Worm (Caenorhabditis elegans) whole organism, late embryonic: ENCODE data around the gene orc-3.

Source experiments
- C08G9.2 ChIP-seq: sonication (generic microtip); optimal IDR thresholded peaks from 2 replicates; lab custom pipeline; 2016; ENCODE audit warnings: mild to moderate bottlenecking, missing genetic modification characterization, moderate library complexity, missing compliant biosample characterization
- F13H6.1 ChIP-seq: sonication (generic microtip); optimal IDR thresholded peaks from 2 replicates; lab custom pipeline; 2016; ENCODE audit warnings: missing genetic modification characterization, missing compliant biosample characterization
- T23F11.4 ChIP-seq: fragments of 200-800 bp; sonication (Bioruptor generic); optimal IDR thresholded peaks from 2 replicates; lab custom pipeline; 2018; ENCODE audit warnings: mild to moderate bottlenecking, missing genetic modification characterization, missing compliant biosample characterization
- ama-1 ChIP-seq: fragments of 150-350 bp; optimal IDR thresholded peaks from 2 replicates; lab custom pipeline; 2014
- ceh-18 ChIP-seq: sonication (generic microtip); optimal IDR thresholded peaks from 2 replicates; lab custom pipeline; 2016; ENCODE audit warnings: missing genetic modification characterization, missing compliant biosample characterization
- ceh-19 ChIP-seq: fragments of 200-800 bp; sonication (Bioruptor generic); optimal IDR thresholded peaks from 2 replicates; lab custom pipeline; 2018; ENCODE audit warnings: mild to moderate bottlenecking, missing genetic modification characterization, missing compliant biosample characterization
- ceh-2 ChIP-seq: sonication (generic microtip); optimal IDR thresholded peaks from 2 replicates; lab custom pipeline; 2016; ENCODE audit warnings: missing genotype, missing genetic modification characterization, missing compliant biosample characterization
- ceh-30 ChIP-seq: fragments of 150-350 bp; optimal IDR thresholded peaks from 2 replicates; lab custom pipeline; 2014; ENCODE audit warnings: missing biosample characterization, missing genetic modification characterization
- ceh-31 ChIP-seq: sonication (generic microtip); optimal IDR thresholded peaks from 2 replicates; lab custom pipeline; 2016; ENCODE audit warnings: missing genetic modification characterization, missing compliant biosample characterization
- ceh-34 ChIP-seq: sonication (generic microtip); optimal IDR thresholded peaks from 2 replicates; lab custom pipeline; 2016; ENCODE audit warnings: mild to moderate bottlenecking, missing genetic modification characterization, missing compliant biosample characterization
- dmd-4 ChIP-seq: sonication (generic microtip); optimal IDR thresholded peaks from 2 replicates; lab custom pipeline; 2016; ENCODE audit warnings: borderline replicate concordance, missing genetic modification characterization, missing compliant biosample characterization
- dve-1 ChIP-seq: sonication (generic microtip); optimal IDR thresholded peaks from 2 replicates; lab custom pipeline; 2017; ENCODE audit warnings: antibody characterized with exemption, mild to moderate bottlenecking, missing genetic modification characterization, missing compliant biosample characterization
- fax-1 ChIP-seq: sonication (generic microtip); optimal IDR thresholded peaks from 2 replicates; lab custom pipeline; 2016; ENCODE audit warnings: missing genotype, missing genetic modification characterization, missing compliant biosample characterization
- fkh-10 ChIP-seq: fragments of 150-350 bp; optimal IDR thresholded peaks from 2 replicates; lab custom pipeline; 2014; ENCODE audit warnings: missing biosample characterization, missing genetic modification reagents, missing genetic modification characterization
- fkh-6 ChIP-seq: sonication (generic microtip); optimal IDR thresholded peaks from 2 replicates; lab custom pipeline; 2016; ENCODE audit warnings: missing genetic modification characterization, missing compliant biosample characterization
- hlh-6 ChIP-seq: sonication (generic microtip); optimal IDR thresholded peaks from 2 replicates; lab custom pipeline; 2016; ENCODE audit warnings: missing genotype, missing genetic modification characterization, missing compliant biosample characterization
- lin-11 ChIP-seq: fragments of 200-800 bp; sonication (Bioruptor generic); optimal IDR thresholded peaks from 2 replicates; lab custom pipeline; 2018; ENCODE audit warnings: mild to moderate bottlenecking, missing genetic modification characterization, missing compliant biosample characterization
- mec-3 ChIP-seq: sonication (generic microtip); optimal IDR thresholded peaks from 2 replicates; lab custom pipeline; 2016; ENCODE audit warnings: borderline replicate concordance, missing genetic modification characterization, missing compliant biosample characterization
- nfya-1 ChIP-seq: sonication (generic microtip); optimal IDR thresholded peaks from 2 replicates; lab custom pipeline; 2017; ENCODE audit warnings: missing genetic modification characterization, mild to moderate bottlenecking, missing compliant biosample characterization, antibody characterized with exemption, moderate library complexity
- npax-4 ChIP-seq: sonication (generic microtip); optimal IDR thresholded peaks from 2 replicates; lab custom pipeline; 2016; ENCODE audit warnings: missing genetic modification characterization, missing compliant biosample characterization
- odd-2 ChIP-seq: sonication (generic microtip); optimal IDR thresholded peaks from 2 replicates; lab custom pipeline; 2017; ENCODE audit warnings: antibody characterized with exemption, mild to moderate bottlenecking, missing genetic modification characterization, missing compliant biosample characterization
- pag-3 ChIP-seq: sonication (generic microtip); optimal IDR thresholded peaks from 2 replicates; lab custom pipeline; 2016; ENCODE audit warnings: missing compliant biosample characterization, missing genetic modification characterization, borderline replicate concordance
- pha-4 ChIP-seq: fragments of 150-350 bp; optimal IDR thresholded peaks from 2 replicates; lab custom pipeline; 2018; ENCODE audit warnings: missing biosample characterization, missing genetic modification reagents, missing genetic modification characterization
- pqm-1 ChIP-seq: sonication (generic microtip); optimal IDR thresholded peaks from 2 replicates; lab custom pipeline; 2016; ENCODE audit warnings: missing genetic modification characterization, missing compliant biosample characterization
- pros-1 ChIP-seq: fragments of 150-350 bp; optimal IDR thresholded peaks from 2 replicates; lab custom pipeline; 2014; ENCODE audit warnings: missing biosample characterization, missing genetic modification reagents, missing genetic modification characterization
- ref-2 ChIP-seq: sonication (generic microtip); optimal IDR thresholded peaks from 2 replicates; lab custom pipeline; 2016; ENCODE audit warnings: missing genetic modification characterization, missing compliant biosample characterization
- rnt-1 ChIP-seq: sonication (generic microtip); optimal IDR thresholded peaks from 2 replicates; lab custom pipeline; 2016; ENCODE audit warnings: missing genetic modification characterization, missing compliant biosample characterization
- sdc-2 ChIP-seq: sonication (generic microtip); optimal IDR thresholded peaks from 2 replicates; lab custom pipeline; 2016; ENCODE audit warnings: missing genotype, missing genetic modification characterization, missing compliant biosample characterization
- sox-4 ChIP-seq: sonication (generic microtip); optimal IDR thresholded peaks from 2 replicates; lab custom pipeline; 2017; ENCODE audit warnings: mild to moderate bottlenecking, missing genetic modification characterization, inconsistent platforms, missing compliant biosample characterization
- tbx-2 ChIP-seq: sonication (generic microtip); optimal IDR thresholded peaks from 2 replicates; lab custom pipeline; 2016; ENCODE audit warnings: missing genetic modification characterization, missing compliant biosample characterization
- unc-42 ChIP-seq: sonication (generic microtip); optimal IDR thresholded peaks from 2 replicates; lab custom pipeline; 2016; ENCODE audit warnings: missing genotype, missing genetic modification characterization, missing compliant biosample characterization
- unc-55 ChIP-seq: sonication (generic microtip); optimal IDR thresholded peaks from 2 replicates; lab custom pipeline; 2017; ENCODE audit warnings: missing biosample characterization, missing genetic modification reagents, missing genetic modification characterization

orc-3 gene

ce11 chrIII:1223319-1224093 is 15.6 kb downstream of the orc-3 start (continued):
- TF ChIP-seq unc-55 (GFP tag; lab: Kevin White, UChicago) (no peak), npax-4 (tag; lab: Kevin White, UChicago) (no peak)

- TF ChIP-seq pag-3 (tag; lab: Kevin White, UChicago) (no peak), sdc-2 (tag; lab: Kevin White, UChicago) (no peak), nfya-1 (tag; lab: Kevin White, UChicago) (no peak), lin-11 (tag; lab: Kevin White, UChicago) (no peak), rnt-1 (tag; lab: Kevin White, UChicago) (no peak), fax-1 (tag; lab: Kevin White, UChicago) (no peak), F13H6.1 (no peak), T23F11.4 (GFP tag; lab: Kevin White, UChicago) (no peak), fkh-10 (GFP tag; lab: Kevin White, UChicago) (no peak), dmd-4 (no peak), ceh-19 (GFP tag; lab: Kevin White, UChicago) (no peak)
- TF ChIP-seq, all 69 proteins: peak for 0
Measured at ce11 chrIII:1225116-1225515, 17.2 kb downstream of the orc-3 start.

ce11 chrIII:1225595-1225994 is 17.7 kb downstream of the orc-3 start:
- no peak for TF ChIP-seq pqm-1 (tag; lab: Kevin White, UChicago)
- no peak for TF ChIP-seq C08G9.2 (tag; lab: Kevin White, UChicago)
- TF ChIP-seq ceh-31 (tag; lab: Kevin White, UChicago): peak; percentile 35
- TF ChIP-seq ceh-19 (GFP tag; lab: Kevin White, UChicago): peak; percentile 43
- TF ChIP-seq unc-42 (tag; lab: Kevin White, UChicago): peak; percentile 77
- TF ChIP-seq odd-2 (tag; lab: Kevin White, UChicago): no peak
- no peak for TF ChIP-seq sox-4 (tag; lab: Kevin White, UChicago)
- no peak for TF ChIP-seq F13H6.1
- TF ChIP-seq fkh-10 (GFP tag; lab: Kevin White, UChicago): no peak
- TF ChIP-seq ceh-2 (tag; lab: Kevin White, UChicago): no peak
- no peak for TF ChIP-seq ref-2
- TF ChIP-seq hlh-6 (tag; lab: Kevin White, UChicago): no peak
- no peak for TF ChIP-seq pros-1
- peak; percentile 87 for TF ChIP-seq ceh-34 (tag; lab: Kevin White, UChicago)
- TF ChIP-seq rnt-1 (tag; lab: Kevin White, UChicago): no peak

ce11 chrIII:1226256-1226655 is 18.3 kb downstream of the orc-3 start:
- TF ChIP-seq F13H6.1 (peak; percentile 1), mec-3 (tag; lab: Kevin White, UChicago) (no peak), ceh-18 (tag; lab: Kevin White, UChicago) (peak; percentile 9), dve-1 (peak; percentile 44), ama-1 (lab: Kevin White, UChicago) (no peak), nfya-1 (tag; lab: Kevin White, UChicago) (no peak), tbx-2 (tag; lab: Kevin White, UChicago) (peak; percentile 14), pha-4 (tag; lab: Kevin White, UChicago) (no peak), fkh-6 (tag; lab: Kevin White, UChicago) (no peak), ceh-34 (tag; lab: Kevin White, UChicago) (peak; percentile 19)

- TF ChIP-seq ceh-30 (tag; lab: Kevin White, UChicago): no peak
Measured at ce11 chrIII:1228593-1228992, 20.7 kb downstream of the orc-3 start.
